Fruit fly (Drosophila melanogaster) whole organism, embryonic: ENCODE results near the gene pan.

Source experiments
- CG10209 ChIP-seq: fragments of 200-800 bp; sonication (Bioruptor generic); optimal IDR thresholded peaks from 3 replicates; lab custom pipeline; 2017; ENCODE audit warnings: missing biosample characterization, mild to moderate bottlenecking, missing genetic modification characterization, missing genetic modification reagents
- CG10267 ChIP-seq: fragments of 200-800 bp; sonication (Bioruptor generic); optimal IDR thresholded peaks from 2 replicates; lab custom pipeline; 2018; ENCODE audit warnings: missing biosample characterization, mild to moderate bottlenecking, missing genetic modification characterization, moderate library complexity
- CG10431 ChIP-seq: fragments of 200-800 bp; sonication (Bioruptor generic); optimal IDR thresholded peaks from 3 replicates; lab custom pipeline; 2018; ENCODE audit warnings: missing biosample characterization, mild to moderate bottlenecking, missing genetic modification characterization
- CG10565 ChIP-seq: fragments of 200-800 bp; sonication (Bioruptor generic); optimal IDR thresholded peaks from 3 replicates; lab custom pipeline; 2016; ENCODE audit warnings: missing biosample characterization, mild to moderate bottlenecking, missing genetic modification characterization
- CG11093 ChIP-seq: fragments of 200-800 bp; sonication (Bioruptor generic); IDR thresholded peaks from 3 replicates; pipeline ENCODE4 v1.3.6; 2022; ENCODE audit warnings: missing biosample characterization, missing genetic modification characterization
- CG11398 ChIP-seq: fragments of 200-800 bp; sonication (Bioruptor generic); optimal IDR thresholded peaks from 2 replicates; lab custom pipeline; 2016; ENCODE audit warnings: missing biosample characterization, missing genetic modification characterization
- CG11696 ChIP-seq: fragments of 200-800 bp; sonication (Bioruptor generic); IDR thresholded peaks from 2 replicates; pipeline ENCODE4 v1.3.6; 2022; ENCODE audit warnings: missing biosample characterization, missing genetic modification characterization
- CG12104 ChIP-seq: fragments of 200-800 bp; sonication (Bioruptor generic); optimal IDR thresholded peaks from 3 replicates; lab custom pipeline; 2016; ENCODE audit warnings: missing biosample characterization, missing genetic modification characterization
- CG12299 ChIP-seq: fragments of 200-800 bp; sonication (Bioruptor generic); optimal IDR thresholded peaks from 2 replicates; lab custom pipeline; 2018; ENCODE audit warnings: missing biosample characterization, mild to moderate bottlenecking, missing genetic modification characterization
- CG13296 ChIP-seq: fragments of 200-800 bp; sonication (Bioruptor generic); optimal IDR thresholded peaks from 3 replicates; lab custom pipeline; 2018; ENCODE audit warnings: missing biosample characterization, mild to moderate bottlenecking, missing genetic modification characterization
- CG15696 ChIP-seq: fragments of 200-800 bp; sonication (Bioruptor generic); optimal IDR thresholded peaks from 2 replicates; lab custom pipeline; 2019; ENCODE audit warnings: missing biosample characterization, mild to moderate bottlenecking, missing genetic modification characterization, moderate library complexity
- CG18619 ChIP-seq: fragments of 200-800 bp; sonication (Bioruptor generic); optimal IDR thresholded peaks from 3 replicates; lab custom pipeline; 2017; ENCODE audit warnings: missing biosample characterization, mild to moderate bottlenecking, missing genetic modification characterization
- CG31388 ChIP-seq: fragments of 200-800 bp; sonication (Bioruptor generic); optimal IDR thresholded peaks from 2 replicates; lab custom pipeline; 2016; ENCODE audit warnings: missing biosample characterization, missing genetic modification characterization
- CG4854 ChIP-seq: fragments of 200-800 bp; sonication (Bioruptor generic); optimal IDR thresholded peaks from 2 replicates; lab custom pipeline; 2016; ENCODE audit warnings: missing biosample characterization, missing genetic modification characterization, inconsistent platforms
- CG6683 ChIP-seq: fragments of 200-800 bp; sonication (Bioruptor generic); optimal IDR thresholded peaks from 2 replicates; lab custom pipeline; 2017; ENCODE audit warnings: missing biosample characterization, mild to moderate bottlenecking, missing genetic modification characterization, missing genetic modification reagents
- CG6854 ChIP-seq: fragments of 200-800 bp; sonication (Bioruptor generic); optimal IDR thresholded peaks from 3 replicates; lab custom pipeline; 2017; ENCODE audit warnings: missing biosample characterization, mild to moderate bottlenecking, missing genetic modification characterization
- CG7928 ChIP-seq: fragments of 200-800 bp; sonication (Bioruptor generic); optimal IDR thresholded peaks from 2 replicates; lab custom pipeline; 2017; ENCODE audit warnings: missing biosample characterization, mild to moderate bottlenecking, missing genetic modification characterization
- CG8290 ChIP-seq, 3 experiments: fragments of 200-800 bp; sonication (Bioruptor generic); optimal IDR thresholded peaks; 2 replicates each; lab custom pipeline; 2016 to 2019; ENCODE audit warnings: missing biosample characterization in 3 of 3, missing genetic modification characterization in 3 of 3, mild to moderate bottlenecking in 2 of 3, moderate library complexity in 1 of 3
- Dbx ChIP-seq: fragments of 200-800 bp; sonication (Bioruptor generic); IDR thresholded peaks from 3 replicates; pipeline ENCODE4 v1.3.6; 2022; ENCODE audit warnings: missing biosample characterization, missing genetic modification characterization
- Eip74EF ChIP-seq, 2 experiments: fragments of 200-800 bp in 1 of 2; fragments of >200 bp in 1 of 2; sonication (Bioruptor generic) in 1 of 2; optimal IDR thresholded peaks; 2 replicates each; lab custom pipeline; 2017 to 2019; ENCODE audit warnings: missing biosample characterization in 2 of 2, missing genetic modification characterization in 2 of 2, mild to moderate bottlenecking in 1 of 2, moderate library complexity in 1 of 2
- Ets97D ChIP-seq: fragments of 200-800 bp; sonication (Bioruptor generic); optimal IDR thresholded peaks from 3 replicates; lab custom pipeline; 2016; ENCODE audit warnings: missing biosample characterization, missing genetic modification characterization
- Meics ChIP-seq: fragments of 200-800 bp; sonication (Bioruptor generic); optimal IDR thresholded peaks from 2 replicates; lab custom pipeline; 2017; ENCODE audit warnings: missing biosample characterization, mild to moderate bottlenecking, missing genetic modification characterization
- Mrtf ChIP-seq: fragments of 200-800 bp; sonication (Bioruptor generic); IDR thresholded peaks from 3 replicates; pipeline ENCODE4 v1.3.6; 2022; ENCODE audit warnings: missing biosample characterization, missing genetic modification characterization
- Optix ChIP-seq: fragments of 200-800 bp; sonication (Bioruptor generic); IDR thresholded peaks from 3 replicates; pipeline ENCODE4 v1.3.6; 2022; ENCODE audit warnings: missing biosample characterization, missing genetic modification characterization
- PHDP ChIP-seq: fragments of 200-800 bp; sonication (Bioruptor generic); optimal IDR thresholded peaks from 3 replicates; lab custom pipeline; 2018; ENCODE audit warnings: missing biosample characterization, mild to moderate bottlenecking, missing genetic modification characterization, moderate library complexity
- Rfx ChIP-seq: fragments of 200-800 bp; sonication (Bioruptor generic); IDR thresholded peaks from 2 replicates; pipeline ENCODE4 v1.3.6; 2022; ENCODE audit warnings: missing biosample characterization, missing genetic modification characterization
- Sox100B ChIP-seq: fragments of 200-800 bp; sonication (Bioruptor generic); optimal IDR thresholded peaks from 3 replicates; lab custom pipeline; 2018; ENCODE audit warnings: missing biosample characterization, mild to moderate bottlenecking, missing genetic modification characterization
- TFAM ChIP-seq: fragments of 200-800 bp; sonication (Bioruptor generic); optimal IDR thresholded peaks from 2 replicates; lab custom pipeline; 2017; ENCODE audit warnings: missing biosample characterization, missing genetic modification characterization, inconsistent platforms
- Xrp1 ChIP-seq: fragments of 200-800 bp; sonication (Bioruptor generic); IDR thresholded peaks from 2 replicates; pipeline ENCODE4 v1.3.6; 2022; ENCODE audit warnings: missing biosample characterization, missing genetic modification characterization
- bigmax ChIP-seq: fragments of 200-800 bp; sonication (Bioruptor generic); optimal IDR thresholded peaks from 2 replicates; lab custom pipeline; 2018; ENCODE audit warnings: missing biosample characterization, mild to moderate bottlenecking, missing genetic modification characterization
- bsh ChIP-seq, 2 experiments: fragments of 200-800 bp; sonication (Bioruptor generic); optimal IDR thresholded peaks; 2 replicates each; lab custom pipeline; 2017 to 2018; ENCODE audit warnings: mild to moderate bottlenecking in 2 of 2, missing biosample characterization in 2 of 2, missing genetic modification characterization in 2 of 2, moderate library complexity in 1 of 2
- cad ChIP-seq: fragments of >200 bp; optimal IDR thresholded peaks from 2 replicates; lab custom pipeline; 2017; ENCODE audit warnings: missing biosample characterization, missing genetic modification characterization
- cato ChIP-seq: fragments of 200-800 bp; sonication (Bioruptor generic); optimal IDR thresholded peaks from 2 replicates; lab custom pipeline; 2016; ENCODE audit warnings: missing biosample characterization, missing genetic modification characterization, borderline replicate concordance
- chn ChIP-seq: fragments of 200-800 bp; sonication (Bioruptor generic); optimal IDR thresholded peaks from 2 replicates; lab custom pipeline; 2016; ENCODE audit warnings: missing biosample characterization, missing genetic modification characterization
- cwo ChIP-seq: fragments of 200-800 bp; sonication (Bioruptor generic); optimal IDR thresholded peaks from 3 replicates; lab custom pipeline; 2017; ENCODE audit warnings: missing biosample characterization, missing genetic modification characterization, mild to moderate bottlenecking, moderate library complexity, missing genetic modification reagents
- eve ChIP-seq, 2 experiments: fragments of >200 bp; optimal IDR thresholded peaks; 2 replicates each; lab custom pipeline; 2017; ENCODE audit warnings: missing biosample characterization in 2 of 2, missing genetic modification characterization in 2 of 2
- hth ChIP-seq: fragments of >200 bp; optimal IDR thresholded peaks from 2 replicates; lab custom pipeline; 2017; ENCODE audit warnings: inconsistent platforms
- klu ChIP-seq: fragments of 200-800 bp; sonication (Bioruptor generic); IDR thresholded peaks from 2 replicates; pipeline ENCODE4 v1.3.6; 2022; ENCODE audit warnings: missing biosample characterization, missing genetic modification characterization
- lola ChIP-seq, 3 experiments: fragments of >200 bp in 2 of 3; fragments of 200-800 bp in 1 of 3; sonication (Bioruptor generic) in 1 of 3; optimal IDR thresholded peaks; 2 replicates each; lab custom pipeline; 2017 to 2019; ENCODE audit warnings: missing biosample characterization in 3 of 3, missing genetic modification characterization in 3 of 3, mild to moderate bottlenecking in 1 of 3, moderate library complexity in 1 of 3
- pan ChIP-seq, 4 experiments: fragments of >200 bp in 3 of 4; fragments of 200-800 bp in 1 of 4; sonication (Bioruptor generic) in 1 of 4; optimal IDR thresholded peaks in 3 of 4; IDR thresholded peaks in 1 of 4; 2 replicates each; pipeline versions ENCODE4 v1.3.6 to Lab custom; 2017 to 2022; ENCODE audit warnings: missing biosample characterization in 2 of 4, missing genetic modification characterization in 2 of 4, mixed read lengths in 1 of 4
- pb ChIP-seq: fragments of 200-800 bp; sonication (Bioruptor generic); optimal IDR thresholded peaks from 3 replicates; lab custom pipeline; 2016; ENCODE audit warnings: missing biosample characterization, missing genetic modification characterization
- pfk ChIP-seq: fragments of 200-800 bp; sonication (Bioruptor generic); optimal IDR thresholded peaks from 2 replicates; lab custom pipeline; 2018; ENCODE audit warnings: missing biosample characterization, mild to moderate bottlenecking, missing genetic modification characterization, moderate library complexity
- pzg ChIP-seq: fragments of 200-800 bp; sonication (Bioruptor generic); optimal IDR thresholded peaks from 3 replicates; lab custom pipeline; 2018; ENCODE audit warnings: missing biosample characterization, mild to moderate bottlenecking, missing genetic modification characterization, moderate library complexity
- sens ChIP-seq: fragments of 200-800 bp; sonication (Bioruptor generic); peaks from one replicate; lab custom pipeline; 2016; ENCODE audit warnings: missing biosample characterization, missing genetic modification characterization
- sug ChIP-seq: fragments of 200-800 bp; optimal IDR thresholded peaks from 2 replicates; lab custom pipeline; 2019; ENCODE audit warnings: missing biosample characterization, mild to moderate bottlenecking, missing genetic modification characterization, moderate library complexity
- vfl ChIP-seq: fragments of 200-800 bp; sonication (Bioruptor generic); optimal IDR thresholded peaks from 2 replicates; lab custom pipeline; 2016; ENCODE audit warnings: missing biosample characterization, missing genetic modification characterization

The pan gene

DNA sequence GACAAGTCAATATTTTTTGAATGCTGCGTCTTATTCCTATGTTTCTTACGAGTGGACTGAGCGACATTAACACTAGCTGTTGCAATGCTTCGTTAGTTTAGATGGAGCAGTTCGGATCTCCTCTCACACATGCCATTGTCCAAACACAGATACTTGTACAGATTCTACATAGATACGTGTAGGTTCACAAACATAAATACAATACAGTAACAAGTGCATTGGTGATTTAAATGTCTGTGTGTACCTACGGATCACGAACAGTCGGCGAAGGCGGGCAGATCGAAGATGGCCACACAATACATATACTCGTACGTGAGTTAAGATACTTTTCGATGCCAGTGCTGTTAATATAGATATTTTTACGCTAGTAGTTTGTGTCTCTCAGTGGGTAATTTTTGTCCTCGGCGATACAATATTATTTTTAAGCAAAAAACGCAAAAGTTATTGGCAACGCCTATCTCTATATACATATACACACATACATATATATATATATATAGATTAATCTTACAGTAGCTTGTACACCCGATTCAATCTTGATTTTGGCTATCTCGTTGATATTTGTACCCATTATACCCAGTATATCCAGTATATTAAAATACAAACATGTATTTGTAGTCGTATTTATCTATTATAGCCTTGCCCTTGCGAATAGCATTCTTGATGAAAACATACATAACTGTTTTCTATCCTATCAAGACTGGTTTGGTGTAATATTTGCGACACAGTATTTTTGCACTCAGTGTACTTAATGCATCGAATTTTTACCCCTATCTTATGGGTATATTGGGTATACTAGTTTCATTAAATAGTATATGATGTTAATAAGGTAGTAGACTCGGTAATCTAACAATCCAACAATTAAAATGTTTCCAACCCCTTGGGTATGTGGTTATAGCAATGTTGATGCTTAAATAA lies 12.6 kb upstream of the pan start, which contains the start of gene ci (continued):
- TF ChIP-seq cato (GFP tag; lab: Kevin White, UChicago) (no peak), CG11093 (GFP tag; lab: Robert Waterston, UW) (no peak), CG18619 (GFP tag; lab: Kevin White, UChicago) (no peak), Meics (GFP tag; lab: Kevin White, UChicago) (no peak), CG31388 (GFP tag; lab: Kevin White, UChicago) (no peak), Ets97D (GFP tag; lab: Kevin White, UChicago) (no peak), pan (optimal IDR thresholded peaks at IDR 0.05; lab: Kevin White, UChicago) (no peak), pan (GFP tag; optimal IDR thresholded peaks at IDR 0.05 in 1 of 2, IDR thresholded peaks at IDR 0.05 in 1 of 2) (no peak), CG13296 (GFP tag; lab: Kevin White, UChicago) (peak; percentile 56), CG10565 (GFP tag; lab: Kevin White, UChicago) (no peak), CG10431 (peak; percentile 14), cad (GFP tag; lab: Kevin White, UChicago) (no peak), lola (GFP tag; optimal IDR thresholded peaks at IDR 0.05; lab: Kevin White, UChicago) (peak in 1 of 3 experiments; percentile 53), klu (GFP tag; lab: Robert Waterston, UW) (no peak), sens (peak; percentile 79), Eip74EF (GFP tag; optimal IDR thresholded peaks at IDR 0.05; lab: Kevin White, UChicago) (no peak), CG7928 (GFP tag; lab: Kevin White, UChicago) (no peak), CG6854 (no peak), CG11398 (GFP tag; lab: Kevin White, UChicago) (no peak), pb (GFP tag; lab: Kevin White, UChicago) (no peak), CG4854 (GFP tag; lab: Kevin White, UChicago) (no peak), cwo (GFP tag; lab: Kevin White, UChicago) (no peak), Dbx (GFP tag; lab: Robert Waterston, UW) (no peak; the same call in 2 of the 3 replicates), CG10267 (tag; lab: Kevin White, UChicago) (peak; percentile 11), Xrp1 (GFP tag; lab: Robert Waterston, UW) (peak; percentile 49), CG12104 (no peak), PHDP (tag; lab: Kevin White, UChicago) (peak; percentile 0), hth (lab: Kevin White, UChicago) (no peak), Rfx (GFP tag; lab: Robert Waterston, UW) (no peak; the same call in 1 of the 2 replicates), Mrtf (GFP tag; lab: Robert Waterston, UW) (no peak), CG8290 (GFP tag; optimal IDR thresholded peaks at IDR 0.05; lab: Kevin White, UChicago) (peak; percentile 65), CG8290 (tag; optimal IDR thresholded peaks at IDR 0.05; lab: Kevin White, UChicago) (peak; percentile 70 to 94), pzg (no peak), vfl (GFP tag; lab: Kevin White, UChicago) (no peak), bigmax (GFP tag; lab: Kevin White, UChicago) (no peak), CG6683 (GFP tag; lab: Kevin White, UChicago) (no peak), TFAM (GFP tag; lab: Kevin White, UChicago) (no peak), CG12299 (tag; lab: Kevin White, UChicago) (peak; percentile 61), CG10209 (no peak), pfk (GFP tag; lab: Kevin White, UChicago) (peak; percentile 63), sug (peak; percentile 72), bsh (GFP tag; optimal IDR thresholded peaks at IDR 0.05; lab: Kevin White, UChicago) (peak; percentile 12 to 33), CG15696 (peak; percentile 53), chn (GFP tag; lab: Kevin White, UChicago) (no peak), CG11696 (GFP tag; lab: Robert Waterston, UW) (no peak), Optix (no peak), eve (GFP tag; optimal IDR thresholded peaks at IDR 0.05; lab: Kevin White, UChicago) (peak in 1 of 2 experiments; percentile 79), Sox100B (GFP tag; lab: Kevin White, UChicago) (no peak)
